Fruit fly (Drosophila melanogaster) whole organism, embryonic: ENCODE results near the gene CG4291.
A peak's percentile ranks its signal among the peaks of the same experiment; 100 is the strongest.

Experiments
- Atf6 ChIP-seq: fragments of 200-800 bp; sonication (Bioruptor generic); IDR thresholded peaks from 2 replicates; pipeline ENCODE4 v1.3.6; 2022; ENCODE audit warnings: missing biosample characterization, missing genetic modification characterization
- C15 ChIP-seq: fragments of 200-800 bp; sonication (Bioruptor generic); IDR thresholded peaks from 3 replicates; pipeline ENCODE4 v1.3.6; 2022; ENCODE audit warnings: missing biosample characterization, missing genetic modification characterization
- CG10147 ChIP-seq: fragments of 200-800 bp; sonication (Bioruptor generic); optimal IDR thresholded peaks from 2 replicates; lab custom pipeline; 2019; ENCODE audit warnings: missing biosample characterization, mild to moderate bottlenecking, missing genetic modification characterization, moderate library complexity
- CG10209 ChIP-seq: fragments of 200-800 bp; sonication (Bioruptor generic); optimal IDR thresholded peaks from 3 replicates; lab custom pipeline; 2017; ENCODE audit warnings: missing biosample characterization, mild to moderate bottlenecking, missing genetic modification characterization, missing genetic modification reagents
- CG10321 ChIP-seq: fragments of 200-800 bp; sonication (Bioruptor generic); IDR thresholded peaks from 2 replicates; pipeline ENCODE4 v1.3.6; 2022; ENCODE audit warnings: missing biosample characterization, missing genetic modification characterization
- CG12391 ChIP-seq: fragments of 200-800 bp; sonication (Bioruptor generic); optimal IDR thresholded peaks from 3 replicates; lab custom pipeline; 2018; ENCODE audit warnings: missing biosample characterization, mild to moderate bottlenecking, missing genetic modification characterization, moderate library complexity
- CG13123 ChIP-seq: fragments of 200-800 bp; sonication (Bioruptor generic); optimal IDR thresholded peaks from 2 replicates; lab custom pipeline; 2016; ENCODE audit warnings: missing biosample characterization, missing genetic modification characterization
- CG13775 ChIP-seq: fragments of 200-800 bp; sonication (Bioruptor generic); optimal IDR thresholded peaks from 3 replicates; lab custom pipeline; 2017; ENCODE audit warnings: missing biosample characterization, mild to moderate bottlenecking, missing genetic modification characterization
- CG14014 ChIP-seq: fragments of 200-800 bp; sonication (Bioruptor generic); IDR thresholded peaks from 2 replicates; pipeline ENCODE4 v1.3.6; 2022; ENCODE audit warnings: missing biosample characterization, missing genetic modification characterization
- CG16779 ChIP-seq: fragments of 200-800 bp; sonication (Bioruptor generic); IDR thresholded peaks from 2 replicates; pipeline ENCODE4 v1.3.6; 2022; ENCODE audit warnings: missing biosample characterization, missing genetic modification characterization
- CG17385 ChIP-seq: fragments of 200-800 bp; sonication (Bioruptor generic); optimal IDR thresholded peaks from 3 replicates; lab custom pipeline; 2018; ENCODE audit warnings: missing biosample characterization, mild to moderate bottlenecking, missing genetic modification characterization
- CG17802 ChIP-seq: fragments of 200-800 bp; sonication (Bioruptor generic); optimal IDR thresholded peaks from 2 replicates; lab custom pipeline; 2018; ENCODE audit warnings: missing biosample characterization, mild to moderate bottlenecking, missing genetic modification characterization, moderate library complexity
- CG2129 ChIP-seq: fragments of 200-800 bp; sonication (Bioruptor generic); IDR thresholded peaks from 2 replicates; pipeline ENCODE4 v1.3.6; 2022; ENCODE audit warnings: missing biosample characterization, missing genetic modification characterization; ENCODE audit not compliant: partially characterized antibody
- CG2712 ChIP-seq: fragments of 200-800 bp; optimal IDR thresholded peaks from 3 replicates; lab custom pipeline; 2019; ENCODE audit warnings: missing biosample characterization, mild to moderate bottlenecking, missing genetic modification characterization, moderate library complexity
- CG30431 ChIP-seq: fragments of 200-800 bp; sonication (Bioruptor generic); optimal IDR thresholded peaks from 2 replicates; lab custom pipeline; 2017; ENCODE audit warnings: missing biosample characterization, missing genetic modification characterization
- CG32767 ChIP-seq: fragments of 200-800 bp; sonication (Bioruptor generic); IDR thresholded peaks from 2 replicates; pipeline ENCODE4 v1.3.6; 2022; ENCODE audit warnings: missing biosample characterization, missing genetic modification characterization
- CG34224 ChIP-seq: fragments of 200-800 bp; sonication (Bioruptor generic); IDR thresholded peaks from 3 replicates; pipeline ENCODE4 v1.3.6; 2022; ENCODE audit warnings: missing biosample characterization, missing genetic modification characterization; ENCODE audit not compliant: partially characterized antibody
- CG6254 ChIP-seq: fragments of 200-800 bp; sonication (Bioruptor generic); optimal IDR thresholded peaks from 3 replicates; lab custom pipeline; 2017; ENCODE audit warnings: mild to moderate bottlenecking, missing biosample characterization, missing genetic modification reagents, missing genetic modification characterization
- CG7372 ChIP-seq: fragments of 200-800 bp; sonication (Bioruptor generic); IDR thresholded peaks from 2 replicates; pipeline ENCODE4 v1.3.6; 2022; ENCODE audit warnings: missing biosample characterization, missing genetic modification characterization
- CG7786 ChIP-seq: fragments of 200-800 bp; sonication (Bioruptor generic); optimal IDR thresholded peaks from 2 replicates; lab custom pipeline; 2016; ENCODE audit warnings: missing biosample characterization, missing genetic modification characterization
- Chrac-16 ChIP-seq: fragments of 200-800 bp; sonication (Bioruptor generic); optimal IDR thresholded peaks from 3 replicates; lab custom pipeline; 2016; ENCODE audit warnings: missing biosample characterization, missing genetic modification characterization
- Dad ChIP-seq: fragments of 200-800 bp; sonication (Bioruptor generic); optimal IDR thresholded peaks from 3 replicates; lab custom pipeline; 2016; ENCODE audit warnings: missing biosample characterization, missing genetic modification characterization
- E2f2 ChIP-seq: fragments of 200-800 bp; sonication (Bioruptor generic); IDR thresholded peaks from 2 replicates; pipeline ENCODE4 v1.3.6; 2022; ENCODE audit warnings: missing biosample characterization, missing genetic modification characterization
- H2.0 ChIP-seq: fragments of 200-800 bp; sonication (Bioruptor generic); IDR thresholded peaks from 2 replicates; pipeline ENCODE4 v1.3.6; 2022; ENCODE audit warnings: missing biosample characterization, missing genetic modification characterization
- Hr78 ChIP-seq, 2 experiments: fragments of 200-800 bp in 1 of 2; fragments of >200 bp in 1 of 2; sonication (Bioruptor generic) in 1 of 2; optimal IDR thresholded peaks; 2 replicates each; lab custom pipeline; 2017 to 2019; ENCODE audit warnings: missing biosample characterization in 2 of 2, missing genetic modification characterization in 2 of 2, mild to moderate bottlenecking in 1 of 2, moderate library complexity in 1 of 2
- Mad ChIP-seq: fragments of 200-800 bp; sonication (Bioruptor generic); optimal IDR thresholded peaks from 2 replicates; lab custom pipeline; 2016; ENCODE audit warnings: missing biosample characterization, missing genetic modification characterization
- Nf-YC ChIP-seq: fragments of 200-800 bp; optimal IDR thresholded peaks from 3 replicates; lab custom pipeline; 2019; ENCODE audit warnings: missing biosample characterization, mild to moderate bottlenecking, missing genetic modification characterization, moderate library complexity
- Side ChIP-seq: fragments of 200-800 bp; sonication (Bioruptor generic); optimal IDR thresholded peaks from 2 replicates; lab custom pipeline; 2016; ENCODE audit warnings: missing biosample characterization, missing genetic modification characterization
- Stat92E ChIP-seq, 3 experiments: fragments of >200 bp in 2 of 3; fragments of 200-800 bp in 1 of 3; sonication (Bioruptor generic) in 1 of 3; optimal IDR thresholded peaks; 2 replicates each; lab custom pipeline; 2017 to 2019; ENCODE audit warnings: missing biosample characterization in 3 of 3, missing genetic modification characterization in 3 of 3, mild to moderate bottlenecking in 1 of 3, moderate library complexity in 1 of 3
- Trl ChIP-seq, 3 experiments: fragments of >200 bp in 2 of 3; fragments of 200-800 bp in 1 of 3; sonication (Bioruptor generic) in 1 of 3; optimal IDR thresholded peaks; 2 replicates in 1 of 3; 3 replicates in 2 of 3; lab custom pipeline; 2016 to 2017; ENCODE audit warnings: missing biosample characterization in 1 of 3, missing genetic modification characterization in 1 of 3
- bowl ChIP-seq: fragments of 200-800 bp; sonication (Bioruptor generic); IDR thresholded peaks from 2 replicates; pipeline ENCODE4 v1.3.6; 2022; ENCODE audit warnings: missing biosample characterization, missing genetic modification characterization
- dan ChIP-seq: fragments of 200-800 bp; sonication (Bioruptor generic); IDR thresholded peaks from 2 replicates; pipeline ENCODE4 v1.3.6; 2022; ENCODE audit warnings: missing biosample characterization, missing genetic modification characterization
- gt ChIP-seq: fragments of 200-800 bp; sonication (Bioruptor generic); IDR thresholded peaks from 2 replicates; pipeline ENCODE4 v1.3.6; 2022; ENCODE audit warnings: missing biosample characterization, missing genetic modification characterization
- hbn ChIP-seq: fragments of 200-800 bp; sonication (Bioruptor generic); IDR thresholded peaks from 2 replicates; pipeline ENCODE4 v1.3.6; 2022; ENCODE audit warnings: missing biosample characterization, missing genetic modification characterization; ENCODE audit not compliant: partially characterized antibody
- mld ChIP-seq: fragments of 200-800 bp; sonication (Bioruptor generic); IDR thresholded peaks from 3 replicates; pipeline ENCODE4 v1.3.6; 2022; ENCODE audit warnings: missing biosample characterization, missing genetic modification characterization; ENCODE audit not compliant: partially characterized antibody
- nom ChIP-seq: fragments of 200-800 bp; sonication (Bioruptor generic); optimal IDR thresholded peaks from 2 replicates; lab custom pipeline; 2017; ENCODE audit warnings: missing biosample characterization, missing genetic modification characterization, mild to moderate bottlenecking, moderate library complexity, missing genetic modification reagents
- oc ChIP-seq: fragments of 200-800 bp; sonication (Bioruptor generic); optimal IDR thresholded peaks from 2 replicates; lab custom pipeline; 2018; ENCODE audit warnings: missing biosample characterization, mild to moderate bottlenecking, missing genetic modification characterization, moderate library complexity
- onecut ChIP-seq: fragments of 200-800 bp; sonication (Bioruptor generic); IDR thresholded peaks from 2 replicates; pipeline ENCODE4 v1.3.6; 2022; ENCODE audit warnings: missing biosample characterization, missing genetic modification characterization
- org-1 ChIP-seq: fragments of 200-800 bp; sonication (Bioruptor generic); optimal IDR thresholded peaks from 2 replicates; lab custom pipeline; 2017; ENCODE audit warnings: missing biosample characterization, missing genetic modification characterization
- prd ChIP-seq, 3 experiments: fragments of >200 bp in 2 of 3; fragments of 200-800 bp in 1 of 3; sonication (Bioruptor generic) in 1 of 3; optimal IDR thresholded peaks in 2 of 3; IDR thresholded peaks in 1 of 3; 2 replicates in 2 of 3; 3 replicates in 1 of 3; pipeline versions ENCODE4 v1.3.6 to Lab custom; 2017 to 2022; ENCODE audit warnings: missing biosample characterization in 1 of 3, missing genetic modification characterization in 1 of 3
- pros ChIP-seq: fragments of 200-800 bp; sonication (Bioruptor generic); optimal IDR thresholded peaks from 3 replicates; lab custom pipeline; 2019; ENCODE audit warnings: missing biosample characterization, mild to moderate bottlenecking, missing genetic modification characterization, moderate library complexity
- pzg ChIP-seq: fragments of 200-800 bp; sonication (Bioruptor generic); optimal IDR thresholded peaks from 3 replicates; lab custom pipeline; 2018; ENCODE audit warnings: missing biosample characterization, mild to moderate bottlenecking, missing genetic modification characterization, moderate library complexity
- rib ChIP-seq: fragments of 200-800 bp; sonication (Bioruptor generic); IDR thresholded peaks from 2 replicates; pipeline ENCODE4 v1.3.6; 2022; ENCODE audit warnings: missing biosample characterization, missing genetic modification characterization
- scrt ChIP-seq: fragments of 200-800 bp; sonication (Bioruptor generic); optimal IDR thresholded peaks from 2 replicates; lab custom pipeline; 2018; ENCODE audit warnings: missing biosample characterization, mild to moderate bottlenecking, missing genetic modification characterization, moderate library complexity
- sna ChIP-seq: fragments of 200-800 bp; sonication (Bioruptor generic); IDR thresholded peaks from 2 replicates; pipeline ENCODE4 v1.3.6; 2022; ENCODE audit warnings: missing biosample characterization, missing genetic modification characterization; ENCODE audit not compliant: partially characterized antibody
- sr ChIP-seq: fragments of 200-800 bp; sonication (Bioruptor generic); IDR thresholded peaks from 3 replicates; pipeline ENCODE4 v1.3.6; 2022; ENCODE audit warnings: missing biosample characterization, missing genetic modification characterization
- stwl ChIP-seq: fragments of 200-800 bp; sonication (Bioruptor generic); optimal IDR thresholded peaks from 3 replicates; lab custom pipeline; 2018; ENCODE audit warnings: missing biosample characterization, mild to moderate bottlenecking, missing genetic modification characterization, moderate library complexity
- tll ChIP-seq, 2 experiments: fragments of 200-800 bp in 1 of 2; fragments of >200 bp in 1 of 2; sonication (Bioruptor generic) in 1 of 2; optimal IDR thresholded peaks; 2 replicates each; lab custom pipeline; 2017 to 2019; ENCODE audit warnings: missing biosample characterization in 2 of 2, missing genetic modification characterization in 2 of 2, mild to moderate bottlenecking in 1 of 2, moderate library complexity in 1 of 2

CG4291 gene

dm6 chr2L:841708-842107, 10.8 kb downstream of the CG4291 start (continued):
- TF ChIP-seq scrt (GFP tag; lab: Kevin White, UChicago): peak; percentile 63
- TF ChIP-seq dan (GFP tag; lab: Robert Waterston, UW): no peak
- TF ChIP-seq mld: no peak
- peak; percentile 95 for TF ChIP-seq nom (GFP tag; lab: Kevin White, UChicago)
- peak; percentile 74 for TF ChIP-seq H2.0 (GFP tag; lab: Robert Waterston, UW)
- no peak for TF ChIP-seq prd (optimal IDR thresholded peaks at IDR 0.05; lab: Kevin White, UChicago)
- TF ChIP-seq prd (GFP tag; IDR thresholded peaks at IDR 0.05; lab: Robert Waterston, UW): peak; percentile 88
- TF ChIP-seq CG10147 (GFP tag; lab: Kevin White, UChicago): peak; percentile 57
- peak; percentile 68 for TF ChIP-seq CG2712 (tag; lab: Kevin White, UChicago)
- peak; percentile 66; the same call in 2 of the 3 replicates for TF ChIP-seq C15 (GFP tag; lab: Robert Waterston, UW)
- peak; percentile 67 for TF ChIP-seq CG10209 (GFP tag; lab: Kevin White, UChicago)
- no peak for TF ChIP-seq CG34224 (GFP tag; lab: Robert Waterston, UW)
- peak; percentile 57 for TF ChIP-seq CG17385 (GFP tag; lab: Kevin White, UChicago)
- TF ChIP-seq CG17802 (tag; lab: Kevin White, UChicago): no peak
- TF ChIP-seq Mad (GFP tag; lab: Kevin White, UChicago): peak; percentile 50
- no peak for TF ChIP-seq stwl (tag; lab: Kevin White, UChicago)
- TF ChIP-seq CG6254 (GFP tag; lab: Kevin White, UChicago): peak; percentile 56
- peak; percentile 52; the same call in 1 of the 2 replicates for TF ChIP-seq bowl (GFP tag; lab: Robert Waterston, UW)
- no peak for TF ChIP-seq Trl (optimal IDR thresholded peaks at IDR 0.05; lab: Kevin White, UChicago)
- peak; percentile 32 for TF ChIP-seq Trl (GFP tag; optimal IDR thresholded peaks at IDR 0.05; lab: Kevin White, UChicago)
- peak; percentile 61 for TF ChIP-seq E2f2
- TF ChIP-seq Side: no peak
- peak in 1 of 3 experiments; percentile 7 for TF ChIP-seq Stat92E (GFP tag; optimal IDR thresholded peaks at IDR 0.05; lab: Kevin White, UChicago)
- TF ChIP-seq CG2129 (GFP tag; lab: Robert Waterston, UW): no peak
- TF ChIP-seq CG10321 (GFP tag; lab: Robert Waterston, UW): peak; percentile 45; the same call in 1 of the 2 replicates
- TF ChIP-seq tll (GFP tag; optimal IDR thresholded peaks at IDR 0.05; lab: Kevin White, UChicago): no peak
- TF ChIP-seq sna (GFP tag; lab: Robert Waterston, UW): no peak
- TF ChIP-seq Atf6: peak; percentile 85
- TF ChIP-seq CG13775 (GFP tag; lab: Kevin White, UChicago): peak; percentile 72
- TF ChIP-seq Nf-YC (tag; lab: Kevin White, UChicago): peak; percentile 26
- TF ChIP-seq CG12391 (tag; lab: Kevin White, UChicago): peak; percentile 70
- TF ChIP-seq Dad (GFP tag; lab: Kevin White, UChicago): no peak
- peak; percentile 45; the same call in 1 of the 3 replicates for TF ChIP-seq sr
- TF ChIP-seq CG32767: peak; percentile 45; the same call in 1 of the 2 replicates
- TF ChIP-seq pros (GFP tag; lab: Kevin White, UChicago): no peak
- TF ChIP-seq CG30431 (GFP tag; lab: Kevin White, UChicago): peak; percentile 53
- TF ChIP-seq org-1 (GFP tag; lab: Kevin White, UChicago): peak; percentile 68
- peak; percentile 63 for TF ChIP-seq CG7372 (GFP tag; lab: Robert Waterston, UW)
- peak; percentile 81 for TF ChIP-seq CG7786
- TF ChIP-seq Hr78 (GFP tag; optimal IDR thresholded peaks at IDR 0.05; lab: Kevin White, UChicago): no peak
- peak; percentile 9 for TF ChIP-seq oc (tag; lab: Kevin White, UChicago)
- peak; percentile 77 for TF ChIP-seq gt
- TF ChIP-seq rib (GFP tag; lab: Robert Waterston, UW): peak; percentile 86
- no peak for TF ChIP-seq hbn
- peak; percentile 88 for TF ChIP-seq CG14014 (GFP tag; lab: Robert Waterston, UW)
- peak; percentile 32; the same call in 1 of the 2 replicates for TF ChIP-seq onecut
- TF ChIP-seq Chrac-16 (GFP tag; lab: Kevin White, UChicago): peak; percentile 70
- no peak for TF ChIP-seq CG13123 (GFP tag; lab: Kevin White, UChicago)
- TF ChIP-seq pzg (GFP tag; lab: Kevin White, UChicago): no peak
- 0 out of 2 replicates have a peak, but pooled peaks have one; percentile 24 for TF ChIP-seq CG16779 (GFP tag; lab: Robert Waterston, UW)
